Fruit fly (Drosophila melanogaster): ENCODE data around the gene CG34155.

The CG34155 gene

DNA sequence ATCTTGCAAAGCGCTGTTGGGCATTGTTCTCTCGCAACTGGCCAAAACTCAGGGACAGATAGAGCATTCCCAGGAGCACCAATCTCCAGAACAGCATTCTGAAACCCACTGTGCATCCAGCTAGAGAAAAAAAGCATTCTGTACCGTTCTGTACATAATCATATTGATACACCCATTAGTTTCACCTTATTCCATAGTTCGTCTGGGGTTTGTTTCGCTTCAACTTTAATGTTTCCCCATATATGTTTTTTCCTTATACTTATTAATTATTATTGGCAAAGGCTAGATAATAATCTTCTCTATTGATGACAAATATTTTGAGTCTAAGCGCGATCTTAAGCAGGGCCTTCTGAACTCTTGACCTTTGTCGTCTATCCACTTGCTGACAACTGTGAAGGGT is 47.9 kb downstream of the CG34155 start, which contains the start of gene PH4alphaNE2:
TSS of gene PH4alphaNE2 (minus strand) at position 101 of the 400 bp plus-strand sequence.
- TF ChIP-seq Blimp-1 (GFP tag; optimal IDR thresholded peaks at IDR 0.05) (no peak), CG3919 (GFP tag; optimal IDR thresholded peaks at IDR 0.05) (no peak), spab (GFP tag; optimal IDR thresholded peaks at IDR 0.05) (no peak), vri (GFP tag; optimal IDR thresholded peaks at IDR 0.05) (no peak), Lpt (GFP tag; optimal IDR thresholded peaks at IDR 0.05) (no peak)

DNA sequence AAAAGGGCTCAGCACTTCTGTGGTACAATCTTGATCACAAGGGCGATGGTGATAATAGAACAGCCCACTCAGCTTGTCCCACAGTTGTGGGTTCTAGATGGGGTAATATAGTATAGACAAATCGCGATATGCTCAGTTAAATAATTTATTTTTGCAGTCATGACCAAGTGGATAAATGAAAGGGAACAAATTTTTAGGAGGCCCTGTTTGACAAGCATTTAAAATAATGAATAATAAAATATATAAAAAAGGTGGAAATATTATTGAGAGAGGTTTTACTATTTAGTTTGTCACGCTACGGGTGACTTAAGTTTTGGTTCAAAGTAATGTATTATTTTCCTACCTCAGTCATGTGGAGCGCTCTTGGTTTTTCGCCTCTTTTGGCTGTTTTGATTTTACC is 52.3 kb downstream of the CG34155 start, which contains the start of gene CG34041:
TSS of gene CG34041 (plus strand) at position 301 of the 400 bp plus-strand sequence.
- TF ChIP-seq acj6 (GFP tag; optimal IDR thresholded peaks at IDR 0.05) = no peak
- TF ChIP-seq CG8319 (GFP tag; optimal IDR thresholded peaks at IDR 0.05) = no peak
- no peak for TF ChIP-seq CG8119 (GFP tag; IDR thresholded peaks at IDR 0.05)
- TF ChIP-seq Lpt (GFP tag; optimal IDR thresholded peaks at IDR 0.05) = no peak
- TF ChIP-seq fd85E (GFP tag; optimal IDR thresholded peaks at IDR 0.05) = no peak
- no peak for TF ChIP-seq CG11294 (GFP tag; IDR thresholded peaks at IDR 0.05)
- TF ChIP-seq CG1621 (tag; optimal IDR thresholded peaks at IDR 0.05) = no peak
- TF ChIP-seq CG9139 (GFP tag; optimal IDR thresholded peaks at IDR 0.05) = no peak
- no peak for TF ChIP-seq Hr4 (GFP tag; optimal IDR thresholded peaks at IDR 0.05)

DNA sequence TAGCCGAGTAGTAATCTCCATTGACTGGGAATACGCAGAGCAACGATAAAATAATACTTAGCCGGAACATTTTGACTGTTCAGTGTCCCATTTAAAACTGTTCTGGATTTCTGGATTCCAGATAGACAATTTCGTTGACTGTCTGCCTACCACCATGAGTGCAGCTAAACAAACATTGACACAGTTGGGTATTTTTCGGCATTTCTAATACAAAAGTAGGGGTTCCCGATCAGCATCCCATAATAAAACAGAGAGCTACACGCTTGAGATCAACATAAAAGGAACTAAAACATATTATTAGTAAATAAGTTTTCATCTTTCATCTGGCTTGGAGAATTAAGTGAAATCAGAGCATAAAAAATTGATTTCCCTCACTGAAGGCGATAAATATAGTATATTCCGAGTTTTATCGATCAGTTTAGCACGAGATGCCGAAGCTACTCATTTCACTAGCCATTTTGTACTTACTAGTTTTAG is 54.4 kb downstream of the CG34155 start, which contains the start of the genes PH4alphaSG1 and CG15539:
TSS of gene PH4alphaSG1 (minus strand) at position 101 of the 477 bp plus-strand sequence.
TSS of gene CG15539 (plus strand) at position 427 of the 477 bp plus-strand sequence.
- TF ChIP-seq fkh (GFP tag; optimal IDR thresholded peaks at IDR 0.05) = no peak
- no peak for TF ChIP-seq CG11762 (GFP tag; optimal IDR thresholded peaks at IDR 0.05; ENCODE audit: insufficient read depth)
- TF ChIP-seq Eip78C (GFP tag) = no peak
- TF ChIP-seq acj6 (GFP tag; optimal IDR thresholded peaks at IDR 0.05) = no peak
- TF ChIP-seq Sox14 (GFP tag; optimal IDR thresholded peaks at IDR 0.05) = no peak
- TF ChIP-seq Hr39 (GFP tag; optimal IDR thresholded peaks at IDR 0.05) = no peak
- TF ChIP-seq CG3919 (GFP tag; optimal IDR thresholded peaks at IDR 0.05) = no peak
- TF ChIP-seq CG6854 (GFP tag; optimal IDR thresholded peaks at IDR 0.05) = no peak
- no peak for TF ChIP-seq CG1621 (tag; optimal IDR thresholded peaks at IDR 0.05)
- no peak for TF ChIP-seq Sox102F (GFP tag; optimal IDR thresholded peaks at IDR 0.05)
- TF ChIP-seq CG6163 (GFP tag; IDR thresholded peaks at IDR 0.05) = no peak
- no peak for TF ChIP-seq CG8319 (GFP tag; optimal IDR thresholded peaks at IDR 0.05)
- TF ChIP-seq Eip75B (GFP tag; optimal IDR thresholded peaks at IDR 0.05) = no peak
- TF ChIP-seq CG9139 (GFP tag; optimal IDR thresholded peaks at IDR 0.05) = no peak
- TF ChIP-seq CG4318 (GFP tag; optimal IDR thresholded peaks at IDR 0.05) = no peak
